Worm (Caenorhabditis elegans): ENCODE data around the gene cux-7.

DNA sequence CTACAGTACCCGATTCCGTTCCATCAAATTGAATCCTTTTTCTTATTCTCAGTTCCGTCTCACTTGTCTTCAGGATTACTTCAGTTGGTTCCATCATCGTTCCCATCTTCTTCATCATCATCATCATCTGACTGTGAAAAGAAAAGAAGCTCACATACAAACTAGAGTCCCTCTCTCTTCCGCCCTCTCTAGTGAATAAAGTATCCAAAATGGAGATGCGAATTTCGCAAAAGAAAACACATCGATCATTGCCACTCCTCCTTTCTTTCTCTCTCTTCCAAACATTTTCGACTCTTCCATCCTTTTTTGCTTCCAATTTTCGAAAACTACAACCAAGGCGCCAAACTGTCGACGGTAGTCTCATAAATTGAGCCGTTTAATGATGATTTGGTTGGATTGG lies 32.2 kb upstream of the cux-7 start:
- TF ChIP-seq spr-1 (tag; optimal IDR thresholded peaks at IDR 0.05): no peak
- TF ChIP-seq php-3 (GFP tag; IDR thresholded peaks at IDR 0.05): no peak
- no peak for TF ChIP-seq ces-1 (GFP tag; optimal IDR thresholded peaks at IDR 0.05)
- no peak for TF ChIP-seq nhr-6 (tag; optimal IDR thresholded peaks at IDR 0.05)
- TF ChIP-seq ztf-11 (tag; optimal IDR thresholded peaks at IDR 0.05): no peak
- no peak for TF ChIP-seq T20F7.1 (GFP tag; optimal IDR thresholded peaks at IDR 0.05)
- TF ChIP-seq unc-62 (GFP tag; optimal IDR thresholded peaks at IDR 0.05 in 1 of 2): peak in 1 of 2 experiments; percentile 99
- no peak for TF ChIP-seq unc-62 (tag; optimal IDR thresholded peaks at IDR 0.05)
- no peak for TF ChIP-seq snpc-1.2 (GFP tag; IDR thresholded peaks at IDR 0.05)
- TF ChIP-seq fkh-10 (GFP tag; optimal IDR thresholded peaks at IDR 0.05): no peak
- no peak for TF ChIP-seq ceh-32 (tag; optimal IDR thresholded peaks at IDR 0.05; ENCODE audit: poor library complexity)
- TF ChIP-seq zag-1 (tag; optimal IDR thresholded peaks at IDR 0.05): no peak

Measured in whole organism, L4 larva.